Fruit fly (Drosophila melanogaster) whole organism, embryonic: ENCODE data around the gene fig.
A peak's percentile ranks its signal among the peaks of the same experiment; 100 is the strongest.

Experiments
- CG10565 ChIP-seq: fragments of 200-800 bp; sonication (Bioruptor generic); optimal IDR thresholded peaks from 3 replicates; lab custom pipeline; 2016; ENCODE audit warnings: missing biosample characterization, mild to moderate bottlenecking, missing genetic modification characterization
- CG11723 ChIP-seq: fragments of 200-800 bp; sonication (Bioruptor generic); optimal IDR thresholded peaks from 2 replicates; lab custom pipeline; 2017; ENCODE audit warnings: missing biosample characterization, mild to moderate bottlenecking, missing genetic modification characterization
- CG12299 ChIP-seq: fragments of 200-800 bp; sonication (Bioruptor generic); optimal IDR thresholded peaks from 2 replicates; lab custom pipeline; 2018; ENCODE audit warnings: missing biosample characterization, mild to moderate bottlenecking, missing genetic modification characterization
- CG12744 ChIP-seq: fragments of 200-800 bp; sonication (Bioruptor generic); optimal IDR thresholded peaks from 2 replicates; lab custom pipeline; 2016; ENCODE audit warnings: missing biosample characterization, missing genetic modification characterization
- CG13894 ChIP-seq: fragments of 200-800 bp; sonication (Bioruptor generic); optimal IDR thresholded peaks from 3 replicates; lab custom pipeline; 2018; ENCODE audit warnings: missing biosample characterization, mild to moderate bottlenecking, missing genetic modification characterization, moderate library complexity
- CG18476 ChIP-seq: fragments of 200-800 bp; sonication (Bioruptor generic); optimal IDR thresholded peaks from 2 replicates; lab custom pipeline; 2016; ENCODE audit warnings: missing biosample characterization, mild to moderate bottlenecking, missing genetic modification characterization
- CG2199 ChIP-seq: fragments of 200-800 bp; sonication (Bioruptor generic); IDR thresholded peaks from 3 replicates; pipeline ENCODE4 v1.3.6; 2022; ENCODE audit warnings: missing biosample characterization, missing genetic modification characterization
- CG3163 ChIP-seq: fragments of 200-800 bp; sonication (Bioruptor generic); optimal IDR thresholded peaks from 3 replicates; lab custom pipeline; 2016; ENCODE audit warnings: missing biosample characterization, missing genetic modification characterization
- CG4854 ChIP-seq: fragments of 200-800 bp; sonication (Bioruptor generic); optimal IDR thresholded peaks from 2 replicates; lab custom pipeline; 2016; ENCODE audit warnings: missing biosample characterization, missing genetic modification characterization, inconsistent platforms
- CG6254 ChIP-seq: fragments of 200-800 bp; sonication (Bioruptor generic); optimal IDR thresholded peaks from 3 replicates; lab custom pipeline; 2017; ENCODE audit warnings: mild to moderate bottlenecking, missing biosample characterization, missing genetic modification reagents, missing genetic modification characterization
- CG8478 ChIP-seq: fragments of >200 bp; optimal IDR thresholded peaks from 2 replicates; lab custom pipeline; 2018
- CG9797 ChIP-seq: fragments of 200-800 bp; sonication (Bioruptor generic); optimal IDR thresholded peaks from 3 replicates; lab custom pipeline; 2018; ENCODE audit warnings: missing biosample characterization, mild to moderate bottlenecking, missing genetic modification characterization
- D ChIP-seq, 2 experiments: fragments of 200-800 bp in 1 of 2; fragments of >200 bp in 1 of 2; sonication (Bioruptor generic) in 1 of 2; optimal IDR thresholded peaks; 2 replicates in 1 of 2; 3 replicates in 1 of 2; lab custom pipeline; 2017; ENCODE audit warnings: mild to moderate bottlenecking in 1 of 2, missing biosample characterization in 1 of 2, missing genetic modification characterization in 1 of 2, missing genetic modification reagents in 1 of 2
- Deaf1 ChIP-seq: fragments of 200-800 bp; optimal IDR thresholded peaks from 3 replicates; lab custom pipeline; 2019; ENCODE audit warnings: missing biosample characterization, mild to moderate bottlenecking, missing genetic modification characterization, moderate library complexity
- Dfd ChIP-seq, 2 experiments: fragments of >200 bp; optimal IDR thresholded peaks; 2 replicates each; lab custom pipeline; 2017; ENCODE audit warnings: missing biosample characterization in 2 of 2, missing genetic modification characterization in 2 of 2
- Doc2 ChIP-seq: fragments of 200-800 bp; sonication (Bioruptor generic); IDR thresholded peaks from 2 replicates; pipeline ENCODE4 v1.3.6; 2022; ENCODE audit warnings: missing biosample characterization, missing genetic modification characterization
- Ets65A ChIP-seq: fragments of 200-800 bp; sonication (Bioruptor generic); peaks from one replicate; lab custom pipeline; 2016; ENCODE audit warnings: missing biosample characterization, missing genetic modification characterization
- HLH4C ChIP-seq: fragments of 200-800 bp; sonication (Bioruptor generic); IDR thresholded peaks from 3 replicates; pipeline ENCODE4 v1.3.6; 2022; ENCODE audit warnings: missing biosample characterization, missing genetic modification characterization; ENCODE audit not compliant: partially characterized antibody
- Hand ChIP-seq: fragments of 200-800 bp; sonication (Bioruptor generic); optimal IDR thresholded peaks from 2 replicates; lab custom pipeline; 2017; ENCODE audit warnings: mild to moderate bottlenecking, missing biosample characterization, missing genetic modification reagents, missing genetic modification characterization
- Oli ChIP-seq: fragments of 200-800 bp; sonication (Bioruptor generic); optimal IDR thresholded peaks from 2 replicates; lab custom pipeline; 2018; ENCODE audit warnings: missing biosample characterization, mild to moderate bottlenecking, missing genetic modification characterization, moderate library complexity
- Opbp ChIP-seq: fragments of 200-800 bp; sonication (Bioruptor generic); IDR thresholded peaks from 3 replicates; pipeline ENCODE4 v1.3.6; 2022; ENCODE audit warnings: missing biosample characterization, missing genetic modification characterization; ENCODE audit not compliant: partially characterized antibody
- PHDP ChIP-seq: fragments of 200-800 bp; sonication (Bioruptor generic); optimal IDR thresholded peaks from 3 replicates; lab custom pipeline; 2018; ENCODE audit warnings: missing biosample characterization, mild to moderate bottlenecking, missing genetic modification characterization, moderate library complexity
- btn ChIP-seq: fragments of 200-800 bp; sonication (Bioruptor generic); optimal IDR thresholded peaks from 2 replicates; lab custom pipeline; 2016; ENCODE audit warnings: missing biosample characterization, missing genetic modification characterization
- kah ChIP-seq: fragments of 200-800 bp; sonication (Bioruptor generic); optimal IDR thresholded peaks from 2 replicates; lab custom pipeline; 2018; ENCODE audit warnings: missing biosample characterization, mild to moderate bottlenecking, missing genetic modification characterization
- kay ChIP-seq: fragments of 200-800 bp; sonication (Bioruptor generic); optimal IDR thresholded peaks from 2 replicates; lab custom pipeline; 2016; ENCODE audit warnings: missing biosample characterization, missing genetic modification characterization
- ken ChIP-seq: fragments of 200-800 bp; sonication (Bioruptor generic); IDR thresholded peaks from 3 replicates; pipeline ENCODE4 v1.3.6; 2022; ENCODE audit warnings: missing biosample characterization, missing genetic modification characterization
- otp ChIP-seq: fragments of 200-800 bp; sonication (Bioruptor generic); IDR thresholded peaks from 3 replicates; pipeline ENCODE4, ENCODE4 v1.3.6; 2022; ENCODE audit warnings: missing biosample characterization, missing genetic modification characterization
- prd ChIP-seq, 3 experiments: fragments of >200 bp in 2 of 3; fragments of 200-800 bp in 1 of 3; sonication (Bioruptor generic) in 1 of 3; optimal IDR thresholded peaks in 2 of 3; IDR thresholded peaks in 1 of 3; 2 replicates in 2 of 3; 3 replicates in 1 of 3; pipeline versions ENCODE4 v1.3.6 to Lab custom; 2017 to 2022; ENCODE audit warnings: missing biosample characterization in 1 of 3, missing genetic modification characterization in 1 of 3
- pros ChIP-seq: fragments of 200-800 bp; sonication (Bioruptor generic); optimal IDR thresholded peaks from 3 replicates; lab custom pipeline; 2019; ENCODE audit warnings: missing biosample characterization, mild to moderate bottlenecking, missing genetic modification characterization, moderate library complexity
- pum ChIP-seq: fragments of 200-800 bp; sonication (Bioruptor generic); optimal IDR thresholded peaks from 2 replicates; lab custom pipeline; 2016; ENCODE audit warnings: missing biosample characterization, missing genetic modification characterization
- rib ChIP-seq: fragments of 200-800 bp; sonication (Bioruptor generic); IDR thresholded peaks from 2 replicates; pipeline ENCODE4 v1.3.6; 2022; ENCODE audit warnings: missing biosample characterization, missing genetic modification characterization
- usp ChIP-seq: fragments of >200 bp; optimal IDR thresholded peaks from 2 replicates; lab custom pipeline; 2017; ENCODE audit warnings: missing biosample characterization, missing genetic modification characterization
- wek ChIP-seq: fragments of 200-800 bp; sonication (Bioruptor generic); optimal IDR thresholded peaks from 3 replicates; lab custom pipeline; 2018; ENCODE audit warnings: missing biosample characterization, mild to moderate bottlenecking, missing genetic modification characterization, moderate library complexity
- z ChIP-seq: fragments of 200-800 bp; sonication (Bioruptor generic); IDR thresholded peaks from 3 replicates; pipeline ENCODE4 v1.3.6; 2022; ENCODE audit warnings: missing biosample characterization, missing genetic modification characterization
- zen ChIP-seq: fragments of 200-800 bp; sonication (Bioruptor generic); optimal IDR thresholded peaks from 3 replicates; lab custom pipeline; 2018; ENCODE audit warnings: missing biosample characterization, mild to moderate bottlenecking, missing genetic modification characterization, moderate library complexity

Gene fig

dm6 chr3R:29771645-29772089, 8.6 kb downstream of the fig start (continued):
- TF ChIP-seq CG6254 = no peak
- no peak for TF ChIP-seq CG10565
- TF ChIP-seq kay (GFP tag; lab: Kevin White, UChicago) = peak; percentile 99
- TF ChIP-seq Oli (tag; lab: Kevin White, UChicago) = no peak
- no peak for TF ChIP-seq CG11723 (GFP tag; lab: Kevin White, UChicago)
- TF ChIP-seq kah = peak; percentile 89
- TF ChIP-seq pros = peak; percentile 63
- peak; percentile 9; the same call in 1 of the 3 replicates for TF ChIP-seq otp (GFP tag; lab: Robert Waterston, UW)
- TF ChIP-seq CG18476 (GFP tag; lab: Kevin White, UChicago) = no peak
- TF ChIP-seq PHDP (tag; lab: Kevin White, UChicago) = peak; percentile 8
- TF ChIP-seq CG12744 (GFP tag; lab: Kevin White, UChicago) = no peak
- no peak for TF ChIP-seq usp
- no peak for TF ChIP-seq CG12299
- 0 out of 3 replicates have a peak, but pooled peaks have one; percentile 64 for TF ChIP-seq CG2199 (GFP tag; lab: Robert Waterston, UW)
- TF ChIP-seq CG3163 = peak; percentile 45
- TF ChIP-seq CG9797 = no peak
- TF ChIP-seq ken (GFP tag; lab: Robert Waterston, UW) = peak; percentile 23; the same call in 1 of the 3 replicates

dm6 chr3R:29770930-29771329, 9.3 kb downstream of the fig start:
- TF ChIP-seq Hand (GFP tag; lab: Kevin White, UChicago) = no peak
- peak; percentile 66 for TF ChIP-seq Ets65A
- peak; percentile 11 for TF ChIP-seq D (optimal IDR thresholded peaks at IDR 0.05; lab: Kevin White, UChicago)
- TF ChIP-seq D (GFP tag; optimal IDR thresholded peaks at IDR 0.05; lab: Kevin White, UChicago) = no peak
- no peak for TF ChIP-seq prd (optimal IDR thresholded peaks at IDR 0.05; lab: Kevin White, UChicago)
- TF ChIP-seq prd (GFP tag; IDR thresholded peaks at IDR 0.05; lab: Robert Waterston, UW) = 0 out of 3 replicates have a peak, but pooled peaks have one; percentile 13
- TF ChIP-seq z (GFP tag; lab: Robert Waterston, UW) = peak; percentile 48; the same call in 2 of the 3 replicates
- peak; percentile 91 for TF ChIP-seq zen
- 0 out of 3 replicates have a peak, but pooled peaks have one; percentile 20 for TF ChIP-seq Opbp (GFP tag; lab: Robert Waterston, UW)
- TF ChIP-seq Deaf1 (tag; lab: Kevin White, UChicago) = peak; percentile 10
- no peak for TF ChIP-seq Doc2
- TF ChIP-seq CG13894 = peak; percentile 54
- 0 out of 2 replicates have a peak, but pooled peaks have one; percentile 16 for TF ChIP-seq rib
- no peak for TF ChIP-seq wek (GFP tag; lab: Kevin White, UChicago)
- TF ChIP-seq, all 482 proteins: peak for 9

dm6 chr3R:29767236-29767635, 13.0 kb downstream of the fig start:
- TF ChIP-seq Dfd (GFP tag; optimal IDR thresholded peaks at IDR 0.05; lab: Kevin White, UChicago) (peak in 1 of 2 experiments; percentile 77), btn (GFP tag; lab: Kevin White, UChicago) (no peak), HLH4C (GFP tag; lab: Robert Waterston, UW) (0 out of 3 replicates have a peak, but pooled peaks have one; percentile 7), CG4854 (GFP tag; lab: Kevin White, UChicago) (no peak), CG8478 (lab: Kevin White, UChicago) (peak; percentile 73), pum (GFP tag; lab: Kevin White, UChicago) (no peak)
